Fruit fly (Drosophila melanogaster): ENCODE results near the gene CG11714.

DNA sequence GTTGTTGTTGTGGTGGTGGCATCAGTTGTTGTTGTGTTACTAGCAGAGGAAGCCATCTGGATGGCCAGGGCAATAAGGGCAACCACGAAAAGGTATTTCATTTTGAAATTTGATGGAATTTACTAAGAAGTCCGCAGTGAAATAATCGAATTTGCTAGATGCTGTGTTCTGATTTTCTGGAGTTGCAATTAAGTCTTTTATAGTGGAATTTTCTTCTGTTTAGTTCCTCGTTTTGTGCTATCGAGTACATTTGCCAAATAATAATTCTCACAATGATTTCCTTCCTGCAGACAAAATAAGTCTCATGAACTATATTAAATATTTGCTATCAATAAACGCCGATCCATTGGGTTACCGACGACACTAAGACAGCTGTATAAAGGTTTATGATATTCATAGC lies 12.0 kb downstream of the CG11714 start, which contains the start of gene CG33272:
- no peak for TF ChIP-seq pan (optimal IDR thresholded peaks at IDR 0.05)
- no peak for TF ChIP-seq psq (optimal IDR thresholded peaks at IDR 0.05)
- TF ChIP-seq usp (GFP tag; optimal IDR thresholded peaks at IDR 0.05), result no peak
- TF ChIP-seq EcR (GFP tag; optimal IDR thresholded peaks at IDR 0.05), result no peak
